Fruit fly (Drosophila melanogaster): Measurements from ENCODE around the gene CG46440.

- TF ChIP-seq Myc (optimal IDR thresholded peaks at IDR 0.05) (no peak), ttk (optimal IDR thresholded peaks at IDR 0.05) (no peak), Sin3A (optimal IDR thresholded peaks at IDR 0.05) (no peak), psq (optimal IDR thresholded peaks at IDR 0.05) (no peak), insv (optimal IDR thresholded peaks at IDR 0.05) (no peak)
These were observed 38.9 kb downstream of the CG46440 start for dm6 chrX:15818608-15819184.

All from Kc167 (cell line).